Worm (Caenorhabditis elegans) whole organism, L3 larva: ENCODE data around the gene T08G3.6.

Experiments used
- ZK546.5 ChIP-seq: sonication (generic microtip); optimal IDR thresholded peaks from 2 replicates; lab custom pipeline; 2017; ENCODE audit warnings: missing biosample characterization, missing genetic modification characterization
- ceh-82 ChIP-seq: fragments of 150-350 bp; optimal IDR thresholded peaks from 2 replicates; lab custom pipeline; 2014; ENCODE audit warnings: missing biosample characterization, missing genetic modification characterization
- elt-2 ChIP-seq: sonication (generic microtip); optimal IDR thresholded peaks from 2 replicates; lab custom pipeline; 2016; ENCODE audit warnings: missing genetic modification reagents, mild to moderate bottlenecking, missing genetic modification characterization, missing compliant biosample characterization
- jun-1 ChIP-seq: fragments of 150-350 bp; optimal IDR thresholded peaks from 2 replicates; lab custom pipeline; 2014; ENCODE audit warnings: missing biosample characterization, missing genetic modification reagents, missing genetic modification characterization
- mdl-1 ChIP-seq: fragments of 150-350 bp; optimal IDR thresholded peaks from 2 replicates; lab custom pipeline; 2014; ENCODE audit warnings: missing biosample characterization, missing genetic modification characterization
- nhr-23 ChIP-seq: fragments of 150-350 bp; optimal IDR thresholded peaks from 2 replicates; lab custom pipeline; 2014; ENCODE audit warnings: missing biosample characterization, missing genetic modification reagents, missing genetic modification characterization
- nhr-237 ChIP-seq: fragments of 150-350 bp; optimal IDR thresholded peaks from 2 replicates; lab custom pipeline; 2014; ENCODE audit warnings: missing biosample characterization, missing genetic modification characterization
- pha-4 ChIP-seq: fragments of 150-350 bp; optimal IDR thresholded peaks from 2 replicates; lab custom pipeline; 2014; ENCODE audit warnings: missing biosample characterization, missing genetic modification reagents, missing genetic modification characterization
- sea-2 ChIP-seq: fragments of 150-350 bp; sonication (generic microtip); optimal IDR thresholded peaks from 4 replicates; lab custom pipeline; 2014; ENCODE audit warnings: missing biosample characterization, missing genetic modification reagents, missing genetic modification characterization
- snpc-4 ChIP-seq: fragments of 150-350 bp; optimal IDR thresholded peaks from 2 replicates; lab custom pipeline; 2014; ENCODE audit warnings: missing biosample characterization, missing genetic modification characterization
- tbx-2 ChIP-seq: sonication (generic microtip); optimal IDR thresholded peaks from 2 replicates; lab custom pipeline; 2016; ENCODE audit warnings: mild to moderate bottlenecking, missing genetic modification characterization, missing compliant biosample characterization
- unc-39 ChIP-seq: sonication (generic microtip); optimal IDR thresholded peaks from 4 replicates; lab custom pipeline; 2017; ENCODE audit warnings: missing biosample characterization, missing genetic modification characterization
- zag-1 ChIP-seq: fragments of 150-350 bp; optimal IDR thresholded peaks from 2 replicates; lab custom pipeline; 2014; ENCODE audit warnings: missing biosample characterization, missing genetic modification characterization
- ztf-11 ChIP-seq: fragments of 150-350 bp; optimal IDR thresholded peaks from 2 replicates; lab custom pipeline; 2014; ENCODE audit warnings: missing biosample characterization, missing genetic modification characterization

- TF ChIP-seq sea-2 (GFP tag; lab: Kevin White, UChicago) (no peak), jun-1 (tag; lab: Kevin White, UChicago) (no peak), pha-4 (tag; lab: Kevin White, UChicago) (no peak), ceh-82 (tag; lab: Kevin White, UChicago) (no peak), ZK546.5 (tag; lab: Kevin White, UChicago) (no peak), mdl-1 (no peak), snpc-4 (tag; lab: Kevin White, UChicago) (no peak), nhr-23 (no peak), unc-39 (tag; lab: Kevin White, UChicago) (no peak), nhr-237 (tag; lab: Kevin White, UChicago) (no peak), elt-2 (tag; lab: Kevin White, UChicago) (no peak), zag-1 (no peak), tbx-2 (tag; lab: Kevin White, UChicago) (no peak), ztf-11 (tag; lab: Kevin White, UChicago) (no peak)
Observed at ce11 chrV:16446191-16446590, 415 bp downstream of the T08G3.6 start.
